Worm (Caenorhabditis elegans) whole organism, L4 larva: ENCODE results near the gene F54F12.1.

Source experiments
- F10B5.3 ChIP-seq: sonication (generic microtip); optimal IDR thresholded peaks from 2 replicates; lab custom pipeline; 2016; ENCODE audit warnings: mild to moderate bottlenecking, missing genetic modification characterization, missing compliant biosample characterization
- ZK546.5 ChIP-seq, 2 experiments: sonication (generic microtip); optimal IDR thresholded peaks; 2 replicates each; lab custom pipeline; 2017; ENCODE audit warnings: missing biosample characterization in 2 of 2, missing genetic modification characterization in 2 of 2
- ama-1 ChIP-seq: fragments of 150-350 bp; optimal IDR thresholded peaks from 2 replicates; lab custom pipeline; 2014; ENCODE audit warnings: inconsistent platforms, mixed read lengths
- attf-4 ChIP-seq: sonication (generic microtip); optimal IDR thresholded peaks from 3 replicates; lab custom pipeline; 2017; ENCODE audit warnings: missing biosample characterization, missing genetic modification characterization
- lir-3 ChIP-seq: sonication (generic microtip); optimal IDR thresholded peaks from 2 replicates; lab custom pipeline; 2016; ENCODE audit warnings: mild to moderate bottlenecking, missing genetic modification characterization, missing compliant biosample characterization
- mdl-1 ChIP-seq, 2 experiments: fragments of 150-350 bp in 1 of 2; sonication (generic microtip) in 1 of 2; optimal IDR thresholded peaks; 2 replicates each; lab custom pipeline; 2014 to 2017; ENCODE audit warnings: missing biosample characterization in 2 of 2, missing genetic modification characterization in 2 of 2
- mxl-2 ChIP-seq: fragments of 200-800 bp; sonication (Bioruptor generic); conservative IDR thresholded peaks from 2 replicates; pipeline ENCODE4 v1.3.6; 2022; ENCODE audit warnings: missing genetic modification reagents, missing genetic modification characterization, missing compliant biosample characterization
- nhr-10 ChIP-seq: fragments of 150-350 bp; optimal IDR thresholded peaks from 2 replicates; lab custom pipeline; 2014; ENCODE audit warnings: missing biosample characterization, missing genetic modification characterization
- nhr-28 ChIP-seq: fragments of 150-350 bp; optimal IDR thresholded peaks from 2 replicates; lab custom pipeline; 2014; ENCODE audit warnings: missing biosample characterization, missing genetic modification characterization
- nhr-76 ChIP-seq: fragments of 150-350 bp; optimal IDR thresholded peaks from 2 replicates; lab custom pipeline; 2014; ENCODE audit warnings: missing biosample characterization, missing genetic modification characterization
- nhr-77 ChIP-seq: fragments of 150-350 bp; optimal IDR thresholded peaks from 2 replicates; lab custom pipeline; 2014; ENCODE audit warnings: missing biosample characterization, missing genetic modification characterization
- ztf-11 ChIP-seq: fragments of 150-350 bp; optimal IDR thresholded peaks from 2 replicates; lab custom pipeline; 2014; ENCODE audit warnings: missing biosample characterization, missing genetic modification characterization

DNA sequence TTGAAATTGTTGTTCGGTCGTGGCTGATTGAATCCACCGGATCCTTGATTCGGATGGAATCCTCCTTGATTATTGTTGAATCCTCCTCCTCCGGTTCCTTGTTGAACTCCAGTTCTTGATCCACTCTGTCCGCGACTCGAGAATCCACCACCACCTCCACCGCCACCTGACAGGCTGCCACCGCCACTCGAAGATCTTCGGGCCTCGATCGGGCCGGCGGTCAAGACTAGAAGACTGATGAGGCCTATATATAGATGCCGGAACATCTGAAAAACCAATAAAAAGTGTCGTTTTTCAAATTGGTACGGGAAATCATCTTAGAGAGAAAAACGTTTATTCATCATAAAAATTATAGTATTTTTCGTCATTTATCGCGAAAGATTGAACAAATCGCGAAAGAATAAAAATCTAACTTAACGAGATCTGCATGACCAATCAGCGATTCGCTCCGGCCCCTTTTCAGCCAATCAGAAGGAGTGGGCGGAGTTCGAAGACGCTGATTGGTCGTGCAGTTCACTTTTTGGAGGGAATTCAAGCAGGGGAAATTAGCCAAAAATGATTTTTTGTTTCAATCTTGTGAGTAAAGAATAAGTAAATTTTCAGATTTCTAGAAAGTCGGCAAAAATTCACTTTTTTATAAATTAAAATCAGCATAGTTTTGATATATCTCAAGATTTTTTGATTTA, 44.1 kb upstream of the F54F12.1 start, which contains the start of gene pqn-83:
- TF ChIP-seq ama-1 (no peak), mdl-1 (tag; optimal IDR thresholded peaks at IDR 0.05; lab: Kevin White, UChicago) (no peak), ZK546.5 (tag; optimal IDR thresholded peaks at IDR 0.05; lab: Kevin White, UChicago) (no peak), nhr-10 (tag; lab: Kevin White, UChicago) (no peak), nhr-76 (no peak), nhr-28 (no peak), lir-3 (tag; lab: Kevin White, UChicago) (no peak), mxl-2 (no peak), attf-4 (tag; lab: Kevin White, UChicago) (no peak), nhr-77 (tag; lab: Kevin White, UChicago) (no peak), ztf-11 (no peak), F10B5.3 (tag; lab: Kevin White, UChicago) (no peak)
